Worm (Caenorhabditis elegans): ENCODE results near the gene lin-33.

lin-33 gene

DNA sequence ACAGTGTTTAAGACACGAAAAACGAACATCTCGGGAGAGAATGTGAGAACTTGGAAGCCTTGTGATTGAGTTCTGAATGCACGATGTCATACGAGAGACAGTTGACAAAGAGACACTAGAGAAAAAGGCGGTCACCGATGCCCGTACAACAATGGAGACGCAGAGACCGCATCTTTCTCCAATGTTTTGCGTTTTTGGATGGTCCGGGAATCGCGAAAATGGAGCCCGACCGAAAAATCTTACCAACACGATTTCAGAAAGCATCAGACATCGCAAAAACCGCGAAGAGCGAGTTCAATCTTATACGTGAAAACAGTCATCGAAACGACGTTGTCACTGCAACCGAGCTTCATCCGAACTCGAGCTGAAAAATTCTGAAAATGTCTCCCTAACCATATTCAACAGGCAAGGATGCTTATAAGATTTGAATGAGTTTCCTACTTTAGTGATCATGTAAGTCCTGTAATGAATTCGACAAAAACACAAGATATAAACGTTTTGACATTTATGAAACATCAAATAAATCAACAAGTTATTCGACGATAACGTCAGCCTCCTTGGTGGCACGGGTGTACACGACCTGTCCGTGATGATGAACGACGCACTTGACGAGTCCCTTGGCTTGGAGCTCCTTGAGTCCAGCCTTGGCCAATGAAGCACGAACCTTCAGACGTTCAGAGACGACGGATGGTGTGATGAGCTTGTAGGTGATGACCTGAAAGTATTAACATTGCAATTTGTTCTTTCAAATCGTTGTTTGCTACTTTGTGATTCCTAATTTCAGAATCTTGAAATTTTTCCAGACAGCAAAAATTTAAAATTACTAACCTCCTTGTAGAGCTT is 16.4 kb downstream of the lin-33 start, which contains the start of gene inx-7:
TSS of gene inx-7 (minus strand) at position 37 of the 843 bp plus-strand sequence.
- TF ChIP-seq tbx-8 (GFP tag; optimal IDR thresholded peaks at IDR 0.05), result no peak
- no peak for TF ChIP-seq drap-1 (GFP tag; optimal IDR thresholded peaks at IDR 0.05)
- TF ChIP-seq pha-4 (tag; optimal IDR thresholded peaks at IDR 0.05), result no peak
- no peak for TF ChIP-seq elt-3 (tag; optimal IDR thresholded peaks at IDR 0.05)
- TF ChIP-seq mab-5 (tag; optimal IDR thresholded peaks at IDR 0.05), result no peak
- no peak for TF ChIP-seq lin-32 (GFP tag; optimal IDR thresholded peaks at IDR 0.05)
- TF ChIP-seq M03D4.4 (tag; optimal IDR thresholded peaks at IDR 0.05), result no peak
- no peak for TF ChIP-seq zip-8 (tag; optimal IDR thresholded peaks at IDR 0.05)
- no peak for TF ChIP-seq nhr-237 (tag; optimal IDR thresholded peaks at IDR 0.05)
- no peak for TF ChIP-seq unc-120 (tag; optimal IDR thresholded peaks at IDR 0.05; ENCODE audit: poor library complexity, severe bottlenecking)
- no peak for TF ChIP-seq mep-1 (tag; optimal IDR thresholded peaks at IDR 0.05)
- no peak for TF ChIP-seq nhr-76 (tag; optimal IDR thresholded peaks at IDR 0.05)
- TF ChIP-seq sem-2 (GFP tag; optimal IDR thresholded peaks at IDR 0.05), result no peak
- TF ChIP-seq ham-2 (GFP tag; optimal IDR thresholded peaks at IDR 0.05), result no peak
- TF ChIP-seq flh-1 (GFP tag; optimal IDR thresholded peaks at IDR 0.05), result no peak
- no peak for TF ChIP-seq ceh-39 (tag; optimal IDR thresholded peaks at IDR 0.05)
- TF ChIP-seq cnd-1 (tag; optimal IDR thresholded peaks at IDR 0.05), result no peak
- TF ChIP-seq lin-13 (tag; optimal IDR thresholded peaks at IDR 0.05), result no peak
- TF ChIP-seq nhr-12 (tag; optimal IDR thresholded peaks at IDR 0.05), result no peak

ce11 chrIV:5947555-5948151 is 17.2 kb downstream of the lin-33 start, which contains the start of gene rps-25:
Gene rps-25 (minus strand): TSS chrIV:5947605.
- TF ChIP-seq lsy-2 (tag; optimal IDR thresholded peaks at IDR 0.05) (peak; percentile 90), M03D4.4 (tag; optimal IDR thresholded peaks at IDR 0.05) (no peak), mep-1 (tag; optimal IDR thresholded peaks at IDR 0.05) (peak; percentile 70), sptf-1 (tag; optimal IDR thresholded peaks at IDR 0.05) (no peak), ces-1 (GFP tag; optimal IDR thresholded peaks at IDR 0.05) (peak; percentile 18), ztf-11 (tag; optimal IDR thresholded peaks at IDR 0.05) (no peak), lin-13 (tag; optimal IDR thresholded peaks at IDR 0.05) (peak; percentile 77), hlh-1 (tag; optimal IDR thresholded peaks at IDR 0.05) (peak; percentile 46), pha-4 (tag; optimal IDR thresholded peaks at IDR 0.05) (peak; percentile 17)

DNA sequence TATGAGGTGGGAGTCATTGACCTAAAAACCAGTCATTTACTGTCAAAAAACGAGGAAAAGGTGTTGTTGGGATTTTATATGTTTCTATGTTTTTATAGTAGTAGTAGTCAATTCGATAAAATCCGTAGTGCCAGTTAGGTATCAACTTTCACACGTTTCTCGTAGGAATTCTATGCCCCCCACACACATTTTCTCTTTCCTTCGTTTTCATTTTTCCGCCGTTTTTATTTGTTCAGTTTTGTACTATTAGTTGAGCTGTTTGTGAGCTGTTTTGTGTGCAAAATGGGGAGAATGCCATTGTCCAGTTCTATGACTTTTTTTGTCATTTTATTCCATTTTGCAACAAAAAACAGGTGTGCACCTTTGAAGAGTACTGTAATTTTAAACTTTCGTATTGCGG is 18.3 kb downstream of the lin-33 start:
- TF ChIP-seq mab-5 (tag; optimal IDR thresholded peaks at IDR 0.05) (no peak), ztf-11 (tag; optimal IDR thresholded peaks at IDR 0.05) (no peak), bed-3 (GFP tag; optimal IDR thresholded peaks at IDR 0.05) (no peak), tbx-8 (GFP tag; optimal IDR thresholded peaks at IDR 0.05) (no peak), sptf-1 (tag; optimal IDR thresholded peaks at IDR 0.05) (no peak), zip-8 (tag; optimal IDR thresholded peaks at IDR 0.05) (no peak), hlh-1 (tag; optimal IDR thresholded peaks at IDR 0.05) (no peak), blmp-1 (tag; optimal IDR thresholded peaks at IDR 0.05) (no peak), mls-2 (tag; optimal IDR thresholded peaks at IDR 0.05) (no peak), elt-3 (tag; optimal IDR thresholded peaks at IDR 0.05) (no peak), ceh-39 (tag; optimal IDR thresholded peaks at IDR 0.05) (no peak), nhr-2 (tag; optimal IDR thresholded peaks at IDR 0.05) (no peak), ham-2 (GFP tag; optimal IDR thresholded peaks at IDR 0.05) (no peak)

DNA sequence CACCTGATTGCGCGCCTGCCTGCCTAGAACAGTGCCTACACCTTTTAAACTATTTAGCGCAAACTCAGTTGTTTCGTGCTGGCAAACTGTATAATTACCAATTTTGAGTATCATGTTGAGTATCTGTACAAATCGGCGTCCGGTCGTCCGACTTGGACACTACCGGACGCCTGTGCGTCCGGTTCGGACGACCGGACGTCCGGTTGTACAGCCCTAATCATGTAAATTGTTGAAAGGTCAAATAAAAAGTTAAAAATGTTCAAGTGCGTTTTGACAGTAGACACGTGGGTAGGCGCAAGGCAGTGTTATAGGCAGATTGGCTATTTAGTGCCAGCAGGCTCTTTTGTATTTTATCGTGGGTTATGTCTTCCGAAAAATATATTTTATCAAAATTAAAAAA is 19.5 kb downstream of the lin-33 start:
- TF ChIP-seq unc-120 (tag; optimal IDR thresholded peaks at IDR 0.05; ENCODE audit: poor library complexity, severe bottlenecking) (no peak), nhr-28 (tag; optimal IDR thresholded peaks at IDR 0.05) (no peak), mep-1 (tag; optimal IDR thresholded peaks at IDR 0.05) (no peak), hlh-1 (tag; optimal IDR thresholded peaks at IDR 0.05) (no peak), elt-3 (tag; optimal IDR thresholded peaks at IDR 0.05) (no peak)

ce11 chrIV:5952966-5953365 is 22.5 kb downstream of the lin-33 start:
- TF ChIP-seq mep-1 (tag; optimal IDR thresholded peaks at IDR 0.05) (no peak), flh-1 (GFP tag; optimal IDR thresholded peaks at IDR 0.05) (no peak), ceh-83 (GFP tag; optimal IDR thresholded peaks at IDR 0.05) (no peak), unc-120 (tag; optimal IDR thresholded peaks at IDR 0.05; ENCODE audit: poor library complexity, severe bottlenecking) (no peak), hlh-1 (tag; optimal IDR thresholded peaks at IDR 0.05) (no peak), ces-1 (GFP tag; optimal IDR thresholded peaks at IDR 0.05) (peak; percentile 99), lsy-2 (tag; optimal IDR thresholded peaks at IDR 0.05) (peak; percentile 7)

All from whole organism, mixed stage, embryonic.